Worm (Caenorhabditis elegans): ENCODE data around the gene mua-6.

mua-6 gene

DNA sequence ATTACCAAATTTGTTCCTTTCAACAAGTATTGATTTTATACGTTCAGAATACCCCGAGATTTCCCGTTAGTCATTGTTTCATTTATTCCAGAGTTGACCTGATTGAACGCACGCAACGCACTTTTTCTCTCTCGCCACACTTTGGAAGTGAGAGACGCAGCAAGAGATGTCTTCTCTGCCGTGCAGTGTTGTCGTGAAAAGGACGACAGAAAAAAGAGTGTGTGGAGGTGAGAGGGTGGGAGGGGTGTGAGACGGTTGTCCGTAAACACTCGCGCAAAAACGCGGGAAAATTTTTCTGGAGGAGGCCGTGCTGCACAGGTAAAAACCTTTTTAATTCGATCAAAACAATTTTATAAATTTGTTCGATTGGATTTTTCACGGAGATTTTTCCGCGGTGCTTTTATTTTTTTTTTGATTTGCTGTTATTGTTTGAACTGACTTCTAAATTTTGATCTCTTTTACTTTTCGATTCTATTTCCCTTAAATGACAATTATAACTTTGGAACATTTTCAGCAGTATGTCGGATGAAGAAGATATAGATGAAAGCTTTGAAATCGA lies 9.8 kb upstream of the mua-6 start, which contains the start of gene sdc-1 (continued):
- no peak for TF ChIP-seq ztf-7 (tag; optimal IDR thresholded peaks at IDR 0.05)
- no peak for TF ChIP-seq dmd-8 (GFP tag; IDR thresholded peaks at IDR 0.05)
- no peak for TF ChIP-seq lin-15B (tag; optimal IDR thresholded peaks at IDR 0.05)
- peak; percentile 51; the same call in 1 of the 2 replicates for TF ChIP-seq hmg-1.1 (GFP tag; IDR thresholded peaks at IDR 0.05)
- no peak for TF ChIP-seq skn-1 (tag; optimal IDR thresholded peaks at IDR 0.05)
- TF ChIP-seq attf-4 (tag; optimal IDR thresholded peaks at IDR 0.05), result no peak
- no peak for TF ChIP-seq Y75B8A.6 (GFP tag; IDR thresholded peaks at IDR 0.05)
- TF ChIP-seq F26F4.8 (GFP tag; conservative IDR thresholded peaks at IDR 0.05), result no peak
- no peak for TF ChIP-seq nhr-111 (GFP tag; optimal IDR thresholded peaks at IDR 0.05)
- TF ChIP-seq aha-1 (tag), result no peak
- no peak for TF ChIP-seq ceh-32 (tag; optimal IDR thresholded peaks at IDR 0.05; ENCODE audit: poor library complexity)
- TF ChIP-seq mxl-2 (GFP tag; conservative IDR thresholded peaks at IDR 0.05), result no peak
- no peak for TF ChIP-seq unc-39 (tag; optimal IDR thresholded peaks at IDR 0.05)
- no peak for TF ChIP-seq saeg-2 (GFP tag; IDR thresholded peaks at IDR 0.05)
- no peak for TF ChIP-seq arid-1 (GFP tag; conservative IDR thresholded peaks at IDR 0.05)
- no peak for TF ChIP-seq snpc-4 (tag; optimal IDR thresholded peaks at IDR 0.05)
- no peak for TF ChIP-seq vab-7 (GFP tag; IDR thresholded peaks at IDR 0.05)
- no peak for TF ChIP-seq D1046.2 (GFP tag; IDR thresholded peaks at IDR 0.05)
- no peak for TF ChIP-seq spr-1 (tag; optimal IDR thresholded peaks at IDR 0.05)
- TF ChIP-seq nhr-102 (tag; optimal IDR thresholded peaks at IDR 0.05), result no peak
- no peak for TF ChIP-seq nhr-10 (tag; optimal IDR thresholded peaks at IDR 0.05)
- TF ChIP-seq nhr-42 (GFP tag; IDR thresholded peaks at IDR 0.05), result no peak
- no peak for TF ChIP-seq lsy-2 (tag; optimal IDR thresholded peaks at IDR 0.05)
- peak; percentile 51 for TF ChIP-seq hlh-30 (tag; optimal IDR thresholded peaks at IDR 0.05; ENCODE audit: insufficient read depth)
- no peak for TF ChIP-seq ceh-28 (tag; optimal IDR thresholded peaks at IDR 0.05)
- TF ChIP-seq ama-1 (optimal IDR thresholded peaks at IDR 0.05), result no peak
- peak; percentile 60 for TF ChIP-seq mes-2 (tag; optimal IDR thresholded peaks at IDR 0.05; ENCODE audit: poor library complexity, severe bottlenecking)
- no peak for TF ChIP-seq egl-27 (tag; optimal IDR thresholded peaks at IDR 0.05)
- TF ChIP-seq nhr-77 (tag; optimal IDR thresholded peaks at IDR 0.05), result no peak
- TF ChIP-seq unc-130 (GFP tag; optimal IDR thresholded peaks at IDR 0.05), result no peak
- no peak for TF ChIP-seq spr-3 (GFP tag; optimal IDR thresholded peaks at IDR 0.05)
- TF ChIP-seq F49E8.2 (tag; optimal IDR thresholded peaks at IDR 0.05; ENCODE audit: borderline replicate concordance), result no peak
- no peak for TF ChIP-seq zfp-2 (tag; optimal IDR thresholded peaks at IDR 0.05)
- no peak for TF ChIP-seq lin-38 (GFP tag; IDR thresholded peaks at IDR 0.05)
- no peak for TF ChIP-seq mdt-29 (GFP tag; IDR thresholded peaks at IDR 0.05)
- TF ChIP-seq snpc-1.2 (GFP tag; IDR thresholded peaks at IDR 0.05), result no peak
- no peak for TF ChIP-seq egl-43 (GFP tag; IDR thresholded peaks at IDR 0.05)
- TF ChIP-seq mep-1 (tag; optimal IDR thresholded peaks at IDR 0.05), result peak; percentile 67
- TF ChIP-seq Y5F2A.4 (GFP tag; optimal IDR thresholded peaks at IDR 0.05), result no peak
- TF ChIP-seq lim-7 (GFP tag; IDR thresholded peaks at IDR 0.05), result no peak
- TF ChIP-seq daf-19 (GFP tag; conservative IDR thresholded peaks at IDR 0.05), result no peak
- TF ChIP-seq ctbp-1 (GFP tag; IDR thresholded peaks at IDR 0.05), result no peak
- no peak for TF ChIP-seq T20F7.1 (GFP tag; optimal IDR thresholded peaks at IDR 0.05)
- TF ChIP-seq daf-8 (GFP tag; IDR thresholded peaks at IDR 0.05), result no peak
- 0 out of 2 replicates have a peak, but pooled peaks have one; percentile 12 for TF ChIP-seq madf-9 (GFP tag; conservative IDR thresholded peaks at IDR 0.05)
- TF ChIP-seq daf-12 (tag; optimal IDR thresholded peaks at IDR 0.05), result no peak
- TF ChIP-seq pha-4 (GFP tag; IDR thresholded peaks at IDR 0.05), result no peak
- TF ChIP-seq pha-4 (tag; optimal IDR thresholded peaks at IDR 0.05), result peak; percentile 30
- TF ChIP-seq lin-39 (tag; optimal IDR thresholded peaks at IDR 0.05), result no peak
- no peak for TF ChIP-seq F44E2.7 (GFP tag; IDR thresholded peaks at IDR 0.05)
- TF ChIP-seq ces-1 (GFP tag; optimal IDR thresholded peaks at IDR 0.05), result no peak
- no peak for TF ChIP-seq R02D3.7 (tag; optimal IDR thresholded peaks at IDR 0.05)
